Fruit fly (Drosophila melanogaster) whole organism, embryonic: ENCODE results near the gene CG1309.

Experiments
- Abd-B ChIP-seq: fragments of 200-800 bp; sonication (Bioruptor generic); optimal IDR thresholded peaks from 2 replicates; lab custom pipeline; 2018; ENCODE audit warnings: missing biosample characterization, mild to moderate bottlenecking, missing genetic modification characterization, moderate library complexity
- Aef1 ChIP-seq: fragments of 200-800 bp; sonication (Bioruptor generic); IDR thresholded peaks from 3 replicates; pipeline ENCODE4 v1.3.6; 2022; ENCODE audit warnings: missing biosample characterization, missing genetic modification characterization
- BEAF-32 ChIP-seq: fragments of 200-800 bp; sonication (Bioruptor generic); optimal IDR thresholded peaks from 3 replicates; lab custom pipeline; 2017; ENCODE audit warnings: missing biosample characterization, missing genetic modification characterization, mild to moderate bottlenecking, moderate library complexity, missing genetic modification reagents
- CG10462 ChIP-seq: fragments of 200-800 bp; sonication (Bioruptor generic); optimal IDR thresholded peaks from 2 replicates; lab custom pipeline; 2016; ENCODE audit warnings: missing biosample characterization, missing genetic modification characterization
- CG10543 ChIP-seq: fragments of 200-800 bp; sonication (Bioruptor generic); optimal IDR thresholded peaks from 3 replicates; lab custom pipeline; 2017; ENCODE audit warnings: missing biosample characterization, mild to moderate bottlenecking, missing genetic modification characterization, moderate library complexity
- CG10654 ChIP-seq: fragments of 200-800 bp; sonication (Bioruptor generic); optimal IDR thresholded peaks from 2 replicates; lab custom pipeline; 2016; ENCODE audit warnings: missing biosample characterization, missing genetic modification characterization
- CG12391 ChIP-seq: fragments of 200-800 bp; sonication (Bioruptor generic); optimal IDR thresholded peaks from 3 replicates; lab custom pipeline; 2018; ENCODE audit warnings: missing biosample characterization, mild to moderate bottlenecking, missing genetic modification characterization, moderate library complexity
- CG13424 ChIP-seq: fragments of 200-800 bp; sonication (Bioruptor generic); optimal IDR thresholded peaks from 2 replicates; lab custom pipeline; 2019; ENCODE audit warnings: missing biosample characterization, mild to moderate bottlenecking, missing genetic modification characterization, moderate library complexity
- CG16779 ChIP-seq: fragments of 200-800 bp; sonication (Bioruptor generic); IDR thresholded peaks from 2 replicates; pipeline ENCODE4 v1.3.6; 2022; ENCODE audit warnings: missing biosample characterization, missing genetic modification characterization
- CG2116 ChIP-seq: fragments of 200-800 bp; sonication (Bioruptor generic); optimal IDR thresholded peaks from 3 replicates; lab custom pipeline; 2018; ENCODE audit warnings: missing biosample characterization, mild to moderate bottlenecking, missing genetic modification characterization
- CG2120 ChIP-seq: fragments of 200-800 bp; sonication (Bioruptor generic); optimal IDR thresholded peaks from 3 replicates; lab custom pipeline; 2016; ENCODE audit warnings: missing biosample characterization, missing genetic modification characterization
- CG31365 ChIP-seq: fragments of 200-800 bp; sonication (Bioruptor generic); optimal IDR thresholded peaks from 2 replicates; lab custom pipeline; 2018; ENCODE audit warnings: missing biosample characterization, mild to moderate bottlenecking, missing genetic modification characterization
- CG3163 ChIP-seq: fragments of 200-800 bp; sonication (Bioruptor generic); optimal IDR thresholded peaks from 3 replicates; lab custom pipeline; 2016; ENCODE audit warnings: missing biosample characterization, missing genetic modification characterization
- CG3407 ChIP-seq: fragments of 200-800 bp; sonication (Bioruptor generic); optimal IDR thresholded peaks from 2 replicates; lab custom pipeline; 2018; ENCODE audit warnings: missing biosample characterization, mild to moderate bottlenecking, missing genetic modification characterization
- CG3847 ChIP-seq: fragments of 200-800 bp; sonication (Bioruptor generic); IDR thresholded peaks from 2 replicates; pipeline ENCODE4 v1.3.6; 2022; ENCODE audit warnings: missing biosample characterization, missing genetic modification characterization
- CG4282 ChIP-seq: fragments of 200-800 bp; sonication (Bioruptor generic); optimal IDR thresholded peaks from 2 replicates; lab custom pipeline; 2016; ENCODE audit warnings: missing biosample characterization, missing genetic modification characterization
- CG4360 ChIP-seq: fragments of 200-800 bp; sonication (Bioruptor generic); IDR thresholded peaks from 2 replicates; pipeline ENCODE4 v1.3.6; 2022; ENCODE audit warnings: missing biosample characterization, missing genetic modification characterization
- CG5245 ChIP-seq: fragments of 200-800 bp; sonication (Bioruptor generic); optimal IDR thresholded peaks from 3 replicates; lab custom pipeline; 2016; ENCODE audit warnings: missing biosample characterization, missing genetic modification characterization
- CG6791 ChIP-seq: fragments of 200-800 bp; sonication (Bioruptor generic); IDR thresholded peaks from 3 replicates; pipeline ENCODE4 v1.3.6; 2022; ENCODE audit warnings: missing biosample characterization, missing genetic modification characterization; ENCODE audit not compliant: partially characterized antibody
- CG6854 ChIP-seq: fragments of 200-800 bp; sonication (Bioruptor generic); optimal IDR thresholded peaks from 3 replicates; lab custom pipeline; 2017; ENCODE audit warnings: missing biosample characterization, mild to moderate bottlenecking, missing genetic modification characterization
- CG9797 ChIP-seq: fragments of 200-800 bp; sonication (Bioruptor generic); optimal IDR thresholded peaks from 3 replicates; lab custom pipeline; 2018; ENCODE audit warnings: missing biosample characterization, mild to moderate bottlenecking, missing genetic modification characterization
- CG9817 ChIP-seq: fragments of 200-800 bp; sonication (Bioruptor generic); optimal IDR thresholded peaks from 2 replicates; lab custom pipeline; 2018; ENCODE audit warnings: missing biosample characterization, mild to moderate bottlenecking, missing genetic modification characterization, moderate library complexity
- CG9876 ChIP-seq: fragments of 200-800 bp; sonication (Bioruptor generic); optimal IDR thresholded peaks from 2 replicates; lab custom pipeline; 2016; ENCODE audit warnings: missing biosample characterization, missing genetic modification characterization
- CG9932 ChIP-seq: fragments of 200-800 bp; sonication (Bioruptor generic); IDR thresholded peaks from 2 replicates; pipeline ENCODE4 v1.3.6; 2022; ENCODE audit warnings: missing biosample characterization, missing genetic modification characterization
- Dip2 ChIP-seq: fragments of 200-800 bp; sonication (Bioruptor generic); IDR thresholded peaks from 2 replicates; pipeline ENCODE4 v1.3.6; 2022; ENCODE audit warnings: missing biosample characterization, missing genetic modification characterization
- Eip74EF ChIP-seq, 2 experiments: fragments of 200-800 bp in 1 of 2; fragments of >200 bp in 1 of 2; sonication (Bioruptor generic) in 1 of 2; optimal IDR thresholded peaks; 2 replicates each; lab custom pipeline; 2017 to 2019; ENCODE audit warnings: missing biosample characterization in 2 of 2, missing genetic modification characterization in 2 of 2, mild to moderate bottlenecking in 1 of 2, moderate library complexity in 1 of 2
- HLHmδ ChIP-seq: fragments of 200-800 bp; sonication (Bioruptor generic); optimal IDR thresholded peaks from 2 replicates; lab custom pipeline; 2018; ENCODE audit warnings: missing biosample characterization, mild to moderate bottlenecking, missing genetic modification characterization, moderate library complexity
- Hey ChIP-seq: fragments of 200-800 bp; sonication (Bioruptor generic); optimal IDR thresholded peaks from 3 replicates; lab custom pipeline; 2018; ENCODE audit warnings: missing biosample characterization, mild to moderate bottlenecking, missing genetic modification characterization
- Hmr ChIP-seq: fragments of 200-800 bp; sonication (Bioruptor generic); optimal IDR thresholded peaks from 3 replicates; lab custom pipeline; 2017; ENCODE audit warnings: mild to moderate bottlenecking, missing biosample characterization, missing genetic modification reagents, missing genetic modification characterization
- Lim3 ChIP-seq: fragments of 200-800 bp; sonication (Bioruptor generic); IDR thresholded peaks from 2 replicates; pipeline ENCODE4 v1.3.6; 2022; ENCODE audit warnings: missing biosample characterization, missing genetic modification characterization
- NC2α ChIP-seq: fragments of 200-800 bp; sonication (Bioruptor generic); optimal IDR thresholded peaks from 2 replicates; lab custom pipeline; 2016; ENCODE audit warnings: missing biosample characterization, missing genetic modification characterization
- Neu2 ChIP-seq: fragments of 200-800 bp; sonication (Bioruptor generic); optimal IDR thresholded peaks from 3 replicates; lab custom pipeline; 2016; ENCODE audit warnings: missing biosample characterization, missing genetic modification characterization, borderline replicate concordance
- Oaz ChIP-seq: fragments of 200-800 bp; sonication (Bioruptor generic); IDR thresholded peaks from 2 replicates; pipeline ENCODE4 v1.3.6; 2022; ENCODE audit warnings: missing biosample characterization, missing genetic modification characterization
- Scr ChIP-seq: fragments of 200-800 bp; sonication (Bioruptor generic); IDR thresholded peaks from 2 replicates; pipeline ENCODE4 v1.3.6; 2022; ENCODE audit warnings: missing biosample characterization, missing genetic modification characterization; ENCODE audit not compliant: partially characterized antibody
- Spps ChIP-seq: fragments of 200-800 bp; sonication (Bioruptor generic); optimal IDR thresholded peaks from 2 replicates; lab custom pipeline; 2018; ENCODE audit warnings: missing biosample characterization, mild to moderate bottlenecking, missing genetic modification characterization
- Ssrp ChIP-seq: fragments of 200-800 bp; sonication (Bioruptor generic); optimal IDR thresholded peaks from 2 replicates; lab custom pipeline; 2018; ENCODE audit warnings: missing biosample characterization, mild to moderate bottlenecking, missing genetic modification characterization, moderate library complexity
- al ChIP-seq: fragments of 200-800 bp; sonication (Bioruptor generic); IDR thresholded peaks from 2 replicates; pipeline ENCODE4 v1.3.6; 2022; ENCODE audit warnings: missing biosample characterization, missing genetic modification characterization
- bab2 ChIP-seq: fragments of 200-800 bp; sonication (Bioruptor generic); optimal IDR thresholded peaks from 2 replicates; lab custom pipeline; 2016; ENCODE audit warnings: missing biosample characterization, missing genetic modification characterization
- crp ChIP-seq, 2 experiments: fragments of 200-800 bp; sonication (Bioruptor generic); optimal IDR thresholded peaks; 2 replicates in 1 of 2; 3 replicates in 1 of 2; lab custom pipeline; 2017; ENCODE audit warnings: missing biosample characterization in 2 of 2, missing genetic modification characterization in 2 of 2, mild to moderate bottlenecking in 1 of 2, moderate library complexity in 1 of 2
- ems ChIP-seq: fragments of 200-800 bp; sonication (Bioruptor generic); optimal IDR thresholded peaks from 3 replicates; lab custom pipeline; 2016; ENCODE audit warnings: missing biosample characterization, missing genetic modification characterization
- gcm2 ChIP-seq: fragments of 200-800 bp; sonication (Bioruptor generic); optimal IDR thresholded peaks from 2 replicates; lab custom pipeline; 2016; ENCODE audit warnings: missing biosample characterization, missing genetic modification characterization
- lmd ChIP-seq: fragments of 200-800 bp; sonication (Bioruptor generic); IDR thresholded peaks from 2 replicates; pipeline ENCODE4 v1.3.6; 2022; ENCODE audit warnings: missing biosample characterization, missing genetic modification characterization
- nerfin-2 ChIP-seq: fragments of 200-800 bp; sonication (Bioruptor generic); IDR thresholded peaks from 2 replicates; pipeline ENCODE4 v1.3.6; 2022; ENCODE audit warnings: missing biosample characterization, missing genetic modification characterization; ENCODE audit not compliant: partially characterized antibody
- nmo ChIP-seq: fragments of 200-800 bp; sonication (Bioruptor generic); optimal IDR thresholded peaks from 2 replicates; lab custom pipeline; 2018; ENCODE audit warnings: missing biosample characterization, mild to moderate bottlenecking, missing genetic modification characterization, moderate library complexity
- salm ChIP-seq: fragments of 200-800 bp; sonication (Bioruptor generic); optimal IDR thresholded peaks from 2 replicates; lab custom pipeline; 2018; ENCODE audit warnings: missing biosample characterization, mild to moderate bottlenecking, missing genetic modification characterization
- schlank ChIP-seq: fragments of 200-800 bp; sonication (Bioruptor generic); optimal IDR thresholded peaks from 2 replicates; lab custom pipeline; 2018; ENCODE audit warnings: missing biosample characterization, mild to moderate bottlenecking, missing genetic modification characterization
- so ChIP-seq: fragments of 200-800 bp; sonication (Bioruptor generic); IDR thresholded peaks from 3 replicates; pipeline ENCODE4 v1.3.6; 2022; ENCODE audit warnings: missing biosample characterization, missing genetic modification characterization
- sug ChIP-seq: fragments of 200-800 bp; optimal IDR thresholded peaks from 2 replicates; lab custom pipeline; 2019; ENCODE audit warnings: missing biosample characterization, mild to moderate bottlenecking, missing genetic modification characterization, moderate library complexity
- tap ChIP-seq: fragments of 200-800 bp; optimal IDR thresholded peaks from 3 replicates; lab custom pipeline; 2019; ENCODE audit warnings: missing biosample characterization, mild to moderate bottlenecking, missing genetic modification characterization, moderate library complexity
- vvl ChIP-seq: fragments of 200-800 bp; sonication (Bioruptor generic); IDR thresholded peaks from 2 replicates; pipeline ENCODE4 v1.3.6; 2022; ENCODE audit warnings: missing biosample characterization, missing genetic modification characterization
- zfh1 ChIP-seq: fragments of 200-800 bp; sonication (Bioruptor generic); IDR thresholded peaks from 3 replicates; pipeline ENCODE4 v1.3.6; 2022; ENCODE audit warnings: missing biosample characterization, missing genetic modification characterization

The CG1309 gene

DNA sequence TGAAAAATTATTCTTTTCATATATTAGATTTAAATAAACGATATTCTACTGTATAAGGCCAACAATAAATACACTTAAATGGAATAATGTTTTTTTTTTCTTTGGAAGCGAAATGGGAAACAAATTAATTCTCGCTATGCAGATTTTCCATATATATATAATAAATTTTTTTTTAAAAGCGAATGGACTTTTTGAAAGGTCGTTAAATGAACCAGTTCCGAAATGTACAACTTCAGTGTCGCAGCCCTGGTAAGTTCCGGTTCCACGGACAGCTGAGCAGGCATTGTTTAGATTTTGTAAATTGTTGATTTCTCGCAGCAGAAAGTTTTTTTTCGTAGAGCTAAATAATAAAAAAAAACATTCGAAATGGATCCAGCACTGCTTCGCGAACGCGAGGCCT lies 27.6 kb downstream of the CG1309 start, which contains the start of gene TfIIEbeta (continued):
- peak; percentile 60 for TF ChIP-seq CG12391
- peak; percentile 1 for TF ChIP-seq sug (tag; lab: Kevin White, UChicago)
- no peak for TF ChIP-seq CG9817
- TF ChIP-seq Ssrp (tag; lab: Kevin White, UChicago), result peak; percentile 27
- no peak for TF ChIP-seq CG4360 (GFP tag; lab: Robert Waterston, UW)
- no peak for TF ChIP-seq Neu2
- no peak for TF ChIP-seq CG10543 (GFP tag; lab: Kevin White, UChicago)
- peak; percentile 38 for TF ChIP-seq CG2120
- no peak for TF ChIP-seq bab2
- 0 out of 2 replicates have a peak, but pooled peaks have one; percentile 9 for TF ChIP-seq CG3847 (GFP tag; lab: Robert Waterston, UW)
- TF ChIP-seq CG6854 (GFP tag; lab: Kevin White, UChicago), result no peak
- no peak for TF ChIP-seq Hmr (GFP tag; lab: Kevin White, UChicago)
- no peak for TF ChIP-seq CG10462 (GFP tag; lab: Kevin White, UChicago)
- TF ChIP-seq HLHmδ, result no peak
- TF ChIP-seq CG13424 (tag; lab: Kevin White, UChicago), result peak; percentile 15
- peak; percentile 15; the same call in 1 of the 2 replicates for TF ChIP-seq CG9932 (GFP tag; lab: Robert Waterston, UW)
- peak; percentile 5 for TF ChIP-seq CG10654 (GFP tag; lab: Kevin White, UChicago)
- TF ChIP-seq ems (GFP tag; lab: Kevin White, UChicago), result no peak
- TF ChIP-seq crp (GFP tag; optimal IDR thresholded peaks at IDR 0.05; lab: Kevin White, UChicago), result peak; percentile 68 to 92
- TF ChIP-seq gcm2, result no peak
- peak; percentile 1 for TF ChIP-seq BEAF-32
- TF ChIP-seq Oaz (GFP tag; lab: Robert Waterston, UW), result no peak
- no peak for TF ChIP-seq schlank (tag; lab: Kevin White, UChicago)
- TF ChIP-seq NC2α (GFP tag; lab: Kevin White, UChicago), result no peak
- no peak for TF ChIP-seq Lim3 (GFP tag; lab: Robert Waterston, UW)
- no peak for TF ChIP-seq Dip2
- TF ChIP-seq CG3407, result no peak
- TF ChIP-seq Eip74EF (GFP tag; optimal IDR thresholded peaks at IDR 0.05; lab: Kevin White, UChicago), result no peak
- TF ChIP-seq CG2116 (GFP tag; lab: Kevin White, UChicago), result peak; percentile 16
- TF ChIP-seq Aef1 (GFP tag; lab: Robert Waterston, UW), result no peak
- no peak for TF ChIP-seq CG4282 (GFP tag; lab: Kevin White, UChicago)
- TF ChIP-seq nmo, result peak; percentile 41
- no peak for TF ChIP-seq CG5245 (GFP tag; lab: Kevin White, UChicago)
- TF ChIP-seq Scr, result no peak
- no peak for TF ChIP-seq CG9797
- TF ChIP-seq zfh1 (GFP tag; lab: Robert Waterston, UW), result no peak
- no peak for TF ChIP-seq salm (tag; lab: Kevin White, UChicago)
- TF ChIP-seq so (GFP tag; lab: Robert Waterston, UW), result no peak
- TF ChIP-seq nerfin-2 (GFP tag; lab: Robert Waterston, UW), result no peak
- no peak for TF ChIP-seq Hey
- no peak for TF ChIP-seq CG16779 (GFP tag; lab: Robert Waterston, UW)
- no peak for TF ChIP-seq al
- TF ChIP-seq CG6791 (GFP tag; lab: Robert Waterston, UW), result no peak
- no peak for TF ChIP-seq CG9876
- peak; percentile 11 for TF ChIP-seq Spps (tag; lab: Kevin White, UChicago)
- no peak for TF ChIP-seq CG3163
- TF ChIP-seq Abd-B, result peak; percentile 3
- TF ChIP-seq CG31365 (tag; lab: Kevin White, UChicago), result no peak
- TF ChIP-seq vvl (GFP tag; lab: Robert Waterston, UW), result peak; percentile 46
- TF ChIP-seq tap (tag; lab: Kevin White, UChicago), result no peak
- no peak for TF ChIP-seq lmd (GFP tag; lab: Robert Waterston, UW)
